Worm (Caenorhabditis elegans): Measurements from ENCODE around the gene cest-10.

The cest-10 gene

DNA sequence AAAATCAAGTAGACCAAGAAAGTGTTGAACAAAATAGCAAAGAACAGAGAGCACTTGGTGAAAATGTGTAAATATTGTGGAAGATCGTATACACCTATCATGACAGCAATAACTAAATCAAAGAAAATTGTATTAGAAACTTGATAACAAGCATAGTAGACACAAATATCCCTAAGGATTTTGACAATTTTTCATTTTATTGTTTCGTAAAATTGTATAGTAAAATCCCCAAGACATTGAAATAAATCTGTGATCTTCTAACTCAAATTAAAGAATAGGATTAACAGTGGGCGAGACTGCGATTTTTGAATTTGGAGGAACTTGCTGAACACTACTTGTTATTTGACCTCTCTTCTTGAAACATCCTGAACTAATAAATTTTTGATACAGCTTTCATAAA is 9.1 kb upstream of the cest-10 start, which contains the start of gene str-220:
str-220 (minus strand) TSS at position 101 of the 400 bp plus-strand sequence.
- TF ChIP-seq dve-1 (tag; optimal IDR thresholded peaks at IDR 0.05) (no peak), unc-3 (GFP tag; conservative IDR thresholded peaks at IDR 0.05) (no peak), unc-3 (tag; optimal IDR thresholded peaks at IDR 0.05) (no peak), zip-5 (tag; optimal IDR thresholded peaks at IDR 0.05) (no peak), hlh-30 (tag; optimal IDR thresholded peaks at IDR 0.05; ENCODE audit: insufficient read depth) (no peak), elt-2 (tag; optimal IDR thresholded peaks at IDR 0.05) (no peak), pat-9 (tag; optimal IDR thresholded peaks at IDR 0.05) (no peak), ceh-19 (GFP tag; optimal IDR thresholded peaks at IDR 0.05) (no peak), madf-2 (tag; optimal IDR thresholded peaks at IDR 0.05) (no peak), ceh-24 (tag; optimal IDR thresholded peaks at IDR 0.05) (no peak), ets-4 (tag; optimal IDR thresholded peaks at IDR 0.05) (no peak), tbx-7 (tag; optimal IDR thresholded peaks at IDR 0.05) (no peak), gmeb-2 (tag; optimal IDR thresholded peaks at IDR 0.05) (no peak)

DNA sequence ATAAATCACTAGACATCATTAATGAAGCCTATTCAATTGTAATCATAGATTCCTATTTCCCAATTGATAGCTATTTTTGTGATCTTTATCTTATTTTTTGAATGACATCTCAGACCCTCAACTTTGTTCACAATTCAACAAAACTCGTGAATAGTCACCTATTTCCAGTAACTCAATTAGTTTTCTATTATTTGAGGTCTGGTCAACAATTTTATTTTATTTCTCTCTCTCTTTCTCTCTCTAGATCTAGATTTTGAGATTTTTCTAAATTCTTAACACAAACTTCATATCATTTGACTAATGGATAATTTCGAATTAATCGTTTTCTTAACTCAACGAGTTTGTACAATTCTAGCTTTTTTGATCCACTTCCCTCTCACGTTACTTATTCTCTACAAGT is 6.9 kb upstream of the cest-10 start, which contains the start of gene str-1:
str-1 (plus strand) TSS at position 301 of the 400 bp plus-strand sequence.
- TF ChIP-seq unc-86 (tag; optimal IDR thresholded peaks at IDR 0.05) (no peak), ceh-48 (tag; optimal IDR thresholded peaks at IDR 0.05) (no peak), ztf-16 (tag; optimal IDR thresholded peaks at IDR 0.05) (no peak), ceh-22 (tag; optimal IDR thresholded peaks at IDR 0.05) (no peak), fax-1 (tag; optimal IDR thresholded peaks at IDR 0.05) (no peak), pat-9 (tag; optimal IDR thresholded peaks at IDR 0.05) (no peak), ceh-19 (GFP tag; optimal IDR thresholded peaks at IDR 0.05) (no peak), lin-11 (tag; optimal IDR thresholded peaks at IDR 0.05) (no peak)

DNA sequence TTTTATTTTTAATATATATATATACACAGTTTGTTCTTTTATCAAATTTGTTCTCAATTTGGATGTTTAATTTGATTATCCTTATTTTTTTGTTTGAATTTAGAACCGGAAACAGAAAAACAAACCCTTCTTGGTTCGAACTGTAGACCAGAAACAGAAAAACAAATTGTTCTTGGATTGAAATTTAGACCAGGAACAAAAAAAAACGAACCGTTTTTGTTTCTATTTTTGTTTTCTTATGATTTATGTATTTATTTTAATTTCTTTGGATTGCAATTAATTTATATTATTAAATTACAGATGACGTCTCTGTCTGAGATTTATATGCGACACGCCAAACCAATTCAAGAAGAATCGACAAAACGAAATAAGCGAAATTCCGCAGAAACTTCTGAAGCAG is 5.0 kb upstream of the cest-10 start, which contains the start of gene C42D4.19:
C42D4.19 (plus strand) TSS at position 301 of the 400 bp plus-strand sequence.
- TF ChIP-seq hlh-13 (GFP tag; optimal IDR thresholded peaks at IDR 0.05) = no peak

DNA sequence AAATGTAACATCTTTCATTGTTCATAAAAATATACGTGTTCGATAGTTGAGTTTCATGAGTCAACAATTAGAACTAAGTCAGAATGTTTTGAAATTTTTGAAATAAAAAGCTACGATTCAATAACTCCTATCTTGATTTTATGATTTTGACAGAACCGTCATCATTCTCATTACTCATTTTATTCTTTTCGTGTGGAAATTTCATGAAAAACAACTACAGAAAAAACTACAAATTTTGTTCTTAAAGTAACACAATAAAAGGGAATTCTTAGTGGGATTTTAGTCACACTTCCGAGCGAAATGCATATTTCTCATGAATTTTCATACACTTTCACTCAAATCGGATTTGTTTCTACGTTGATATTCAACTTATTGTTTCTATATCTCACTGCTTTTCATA is 3.5 kb upstream of the cest-10 start, which contains the start of gene str-44:
str-44 (plus strand) TSS at position 301 of the 400 bp plus-strand sequence.
- TF ChIP-seq C08G9.2 (tag; optimal IDR thresholded peaks at IDR 0.05) (no peak), pros-1 (tag; optimal IDR thresholded peaks at IDR 0.05) (no peak), ceh-30 (tag; optimal IDR thresholded peaks at IDR 0.05) (no peak), fax-1 (tag; optimal IDR thresholded peaks at IDR 0.05) (no peak), ets-4 (tag; optimal IDR thresholded peaks at IDR 0.05) (no peak), tbx-2 (tag; optimal IDR thresholded peaks at IDR 0.05) (no peak), pat-9 (tag; optimal IDR thresholded peaks at IDR 0.05) (no peak), ceh-18 (tag; optimal IDR thresholded peaks at IDR 0.05) (no peak), gmeb-2 (tag; optimal IDR thresholded peaks at IDR 0.05) (no peak), ahr-1 (tag; optimal IDR thresholded peaks at IDR 0.05) (no peak), pax-1 (tag; optimal IDR thresholded peaks at IDR 0.05) (no peak), ceh-6 (GFP tag; optimal IDR thresholded peaks at IDR 0.05) (no peak), ref-2 (tag; optimal IDR thresholded peaks at IDR 0.05) (no peak), syd-9 (tag; optimal IDR thresholded peaks at IDR 0.05) (no peak), ceh-34 (tag; optimal IDR thresholded peaks at IDR 0.05) (no peak), ceh-24 (tag; optimal IDR thresholded peaks at IDR 0.05) (no peak), sox-4 (tag; optimal IDR thresholded peaks at IDR 0.05) (no peak), ceh-14 (tag; optimal IDR thresholded peaks at IDR 0.05) (no peak), K09A11.1 (tag; optimal IDR thresholded peaks at IDR 0.05; ENCODE audit: insufficient read depth) (no peak)

DNA sequence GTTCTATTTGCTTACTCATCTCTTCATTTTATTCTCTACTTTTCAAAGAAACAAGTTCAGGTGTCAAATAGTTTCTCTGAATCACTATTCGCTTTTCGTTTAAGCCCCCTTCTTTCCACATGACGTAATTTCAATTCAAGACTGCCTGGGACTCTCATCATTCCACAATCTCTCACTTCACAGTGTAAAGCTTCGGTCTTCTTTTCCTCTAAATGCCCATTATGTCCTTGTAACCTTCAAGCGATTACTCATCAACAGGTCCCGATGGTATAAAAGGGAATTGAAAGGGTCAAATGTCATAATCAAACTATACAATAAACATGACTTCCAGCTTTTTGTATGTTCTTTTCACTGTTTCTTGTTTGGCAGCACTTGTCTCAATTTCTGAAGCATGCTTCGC is 1.4 kb upstream of the cest-10 start, which contains the start of gene C42D4.3:
C42D4.3 (plus strand) TSS at position 298 of the 400 bp plus-strand sequence.
- TF ChIP-seq lin-11 (tag; optimal IDR thresholded peaks at IDR 0.05) (no peak), ama-1 (optimal IDR thresholded peaks at IDR 0.05) (no peak), ceh-31 (tag; optimal IDR thresholded peaks at IDR 0.05) (no peak), C08G9.2 (tag; optimal IDR thresholded peaks at IDR 0.05) (no peak), K09A11.1 (tag; optimal IDR thresholded peaks at IDR 0.05; ENCODE audit: insufficient read depth) (no peak), lim-6 (tag; optimal IDR thresholded peaks at IDR 0.05) (no peak), hlh-13 (GFP tag; optimal IDR thresholded peaks at IDR 0.05) (no peak), sdc-2 (tag; optimal IDR thresholded peaks at IDR 0.05) (no peak)

All from whole organism, late embryonic.